Worm (Caenorhabditis elegans): Measurements from ENCODE around the gene K09C8.2.

ce11 chrX:10979186-10979585 is 19.9 kb downstream of the K09C8.2 start, which contains the start of gene pxn-2:
- TF ChIP-seq med-1 (GFP tag; optimal IDR thresholded peaks at IDR 0.05; ENCODE audit: insufficient read depth) (no peak), cog-1 (tag; optimal IDR thresholded peaks at IDR 0.05) (no peak), klf-2 (GFP tag; conservative IDR thresholded peaks at IDR 0.05) (no peak), ztf-23 (GFP tag; IDR thresholded peaks at IDR 0.05) (no peak), tab-1 (GFP tag; IDR thresholded peaks at IDR 0.05) (no peak), T22C8.4 (GFP tag; IDR thresholded peaks at IDR 0.05) (no peak), flt-1 (GFP tag; IDR thresholded peaks at IDR 0.05) (no peak), ztf-29 (GFP tag; IDR thresholded peaks at IDR 0.05) (no peak), ref-1 (GFP tag; conservative IDR thresholded peaks at IDR 0.05) (no peak)

All from whole organism, midembryonic.